Worm (Caenorhabditis elegans) whole organism, late embryonic: ENCODE data around the gene T05C3.6.

Experiments used
- C38D4.7 ChIP-seq: fragments of 200-800 bp; sonication (Bioruptor generic); optimal IDR thresholded peaks from 2 replicates; lab custom pipeline; 2018; ENCODE audit warnings: mild to moderate bottlenecking, missing genetic modification characterization, moderate library complexity, missing compliant biosample characterization
- F13H6.1 ChIP-seq: sonication (generic microtip); optimal IDR thresholded peaks from 2 replicates; lab custom pipeline; 2016; ENCODE audit warnings: missing genetic modification characterization, missing compliant biosample characterization
- K02D7.2 ChIP-seq: sonication (generic microtip); optimal IDR thresholded peaks from 2 replicates; lab custom pipeline; 2017; ENCODE audit warnings: mild to moderate bottlenecking, missing genetic modification characterization, missing compliant biosample characterization
- T23F11.4 ChIP-seq: fragments of 200-800 bp; sonication (Bioruptor generic); optimal IDR thresholded peaks from 2 replicates; lab custom pipeline; 2018; ENCODE audit warnings: mild to moderate bottlenecking, missing genetic modification characterization, missing compliant biosample characterization
- Y22D7AL.16 ChIP-seq: sonication (generic microtip); optimal IDR thresholded peaks from 2 replicates; lab custom pipeline; 2016; ENCODE audit warnings: missing genetic modification characterization, missing compliant biosample characterization
- ahr-1 ChIP-seq: sonication (generic microtip); optimal IDR thresholded peaks from 2 replicates; lab custom pipeline; 2016; ENCODE audit warnings: missing genetic modification characterization, missing compliant biosample characterization
- ceh-14 ChIP-seq: sonication (generic microtip); optimal IDR thresholded peaks from 2 replicates; lab custom pipeline; 2016; ENCODE audit warnings: missing genotype, missing genetic modification characterization, missing compliant biosample characterization
- ceh-24 ChIP-seq: sonication (generic microtip); optimal IDR thresholded peaks from 2 replicates; lab custom pipeline; 2016; ENCODE audit warnings: mild to moderate bottlenecking, missing genetic modification characterization, missing compliant biosample characterization
- ceh-45 ChIP-seq: fragments of 200-800 bp; sonication (Bioruptor generic); IDR thresholded peaks from 2 replicates; pipeline ENCODE4 v1.3.6; 2022; ENCODE audit warnings: missing genetic modification reagents, missing genetic modification characterization, missing compliant biosample characterization
- ceh-48 ChIP-seq: sonication (generic microtip); optimal IDR thresholded peaks from 2 replicates; lab custom pipeline; 2016; ENCODE audit warnings: missing genetic modification characterization, inconsistent platforms, missing compliant biosample characterization
- ceh-6 ChIP-seq: fragments of 200-800 bp; sonication (Bioruptor generic); optimal IDR thresholded peaks from 2 replicates; lab custom pipeline; 2018; ENCODE audit warnings: mild to moderate bottlenecking, missing genetic modification characterization, missing compliant biosample characterization
- ceh-9 ChIP-seq: sonication (generic microtip); optimal IDR thresholded peaks from 2 replicates; lab custom pipeline; 2016; ENCODE audit warnings: mild to moderate bottlenecking, missing genetic modification characterization, inconsistent platforms, missing compliant biosample characterization
- dve-1 ChIP-seq: sonication (generic microtip); optimal IDR thresholded peaks from 2 replicates; lab custom pipeline; 2017; ENCODE audit warnings: antibody characterized with exemption, mild to moderate bottlenecking, missing genetic modification characterization, missing compliant biosample characterization
- elt-2 ChIP-seq: sonication (generic microtip); optimal IDR thresholded peaks from 2 replicates; lab custom pipeline; 2016; ENCODE audit warnings: missing genetic modification reagents, missing genetic modification characterization, missing compliant biosample characterization
- ets-4 ChIP-seq: sonication (generic microtip); optimal IDR thresholded peaks from 2 replicates; lab custom pipeline; 2016; ENCODE audit warnings: missing genetic modification characterization, missing compliant biosample characterization
- eyg-1 ChIP-seq: sonication (generic microtip); optimal IDR thresholded peaks from 2 replicates; lab custom pipeline; 2016; ENCODE audit warnings: missing genotype, missing genetic modification characterization, missing compliant biosample characterization
- fkh-10 ChIP-seq: fragments of 150-350 bp; optimal IDR thresholded peaks from 2 replicates; lab custom pipeline; 2014; ENCODE audit warnings: missing biosample characterization, missing genetic modification reagents, missing genetic modification characterization
- fkh-6 ChIP-seq: sonication (generic microtip); optimal IDR thresholded peaks from 2 replicates; lab custom pipeline; 2016; ENCODE audit warnings: missing genetic modification characterization, missing compliant biosample characterization
- hlh-13 ChIP-seq: fragments of 200-800 bp; sonication (Bioruptor generic); optimal IDR thresholded peaks from 2 replicates; lab custom pipeline; 2018; ENCODE audit warnings: mild to moderate bottlenecking, missing genetic modification characterization, missing compliant biosample characterization
- hlh-15 ChIP-seq: sonication (generic microtip); optimal IDR thresholded peaks from 2 replicates; lab custom pipeline; 2016; ENCODE audit warnings: missing genetic modification characterization, missing compliant biosample characterization
- hlh-30 ChIP-seq: sonication (generic microtip); optimal IDR thresholded peaks from 2 replicates; lab custom pipeline; 2017; ENCODE audit warnings: antibody characterized with exemption, missing genetic modification characterization, missing compliant biosample characterization; ENCODE audit not compliant: insufficient read depth
- hlh-6 ChIP-seq: sonication (generic microtip); optimal IDR thresholded peaks from 2 replicates; lab custom pipeline; 2016; ENCODE audit warnings: missing genotype, missing genetic modification characterization, missing compliant biosample characterization
- hlh-8 ChIP-seq: sonication (generic microtip); optimal IDR thresholded peaks from 2 replicates; lab custom pipeline; 2016; ENCODE audit warnings: missing genotype, missing genetic modification characterization, missing compliant biosample characterization
- lim-6 ChIP-seq: sonication (generic microtip); optimal IDR thresholded peaks from 2 replicates; lab custom pipeline; 2016; ENCODE audit warnings: missing genetic modification characterization, missing compliant biosample characterization
- madf-2 ChIP-seq: sonication (generic microtip); optimal IDR thresholded peaks from 2 replicates; lab custom pipeline; 2017; ENCODE audit warnings: missing genetic modification characterization, missing compliant biosample characterization
- nfya-1 ChIP-seq: sonication (generic microtip); optimal IDR thresholded peaks from 2 replicates; lab custom pipeline; 2017; ENCODE audit warnings: missing genetic modification characterization, mild to moderate bottlenecking, missing compliant biosample characterization, antibody characterized with exemption, moderate library complexity
- nhr-232 ChIP-seq: sonication (generic microtip); optimal IDR thresholded peaks from 2 replicates; lab custom pipeline; 2016; ENCODE audit warnings: missing genetic modification characterization, missing compliant biosample characterization
- pat-9 ChIP-seq: fragments of 200-800 bp; sonication (Bioruptor generic); optimal IDR thresholded peaks from 2 replicates; lab custom pipeline; 2018; ENCODE audit warnings: mild to moderate bottlenecking, missing genetic modification characterization, moderate library complexity, missing compliant biosample characterization
- pha-2 ChIP-seq: sonication (generic microtip); optimal IDR thresholded peaks from 2 replicates; lab custom pipeline; 2017; ENCODE audit warnings: mild to moderate bottlenecking, missing genetic modification characterization, missing compliant biosample characterization
- pros-1 ChIP-seq: fragments of 150-350 bp; optimal IDR thresholded peaks from 2 replicates; lab custom pipeline; 2014; ENCODE audit warnings: missing biosample characterization, missing genetic modification reagents, missing genetic modification characterization
- rnt-1 ChIP-seq: sonication (generic microtip); optimal IDR thresholded peaks from 2 replicates; lab custom pipeline; 2016; ENCODE audit warnings: missing genetic modification characterization, missing compliant biosample characterization
- syd-9 ChIP-seq: sonication (generic microtip); optimal IDR thresholded peaks from 2 replicates; lab custom pipeline; 2016; ENCODE audit warnings: mild to moderate bottlenecking, missing genetic modification characterization, moderate library complexity, missing compliant biosample characterization
- tbx-2 ChIP-seq: sonication (generic microtip); optimal IDR thresholded peaks from 2 replicates; lab custom pipeline; 2016; ENCODE audit warnings: missing genetic modification characterization, missing compliant biosample characterization
- unc-42 ChIP-seq: sonication (generic microtip); optimal IDR thresholded peaks from 2 replicates; lab custom pipeline; 2016; ENCODE audit warnings: missing genotype, missing genetic modification characterization, missing compliant biosample characterization
- unc-55 ChIP-seq: sonication (generic microtip); optimal IDR thresholded peaks from 2 replicates; lab custom pipeline; 2017; ENCODE audit warnings: missing biosample characterization, missing genetic modification reagents, missing genetic modification characterization
- unc-86 ChIP-seq: sonication (generic microtip); optimal IDR thresholded peaks from 2 replicates; lab custom pipeline; 2016; ENCODE audit warnings: missing genetic modification characterization, missing compliant biosample characterization

The T05C3.6 gene

DNA sequence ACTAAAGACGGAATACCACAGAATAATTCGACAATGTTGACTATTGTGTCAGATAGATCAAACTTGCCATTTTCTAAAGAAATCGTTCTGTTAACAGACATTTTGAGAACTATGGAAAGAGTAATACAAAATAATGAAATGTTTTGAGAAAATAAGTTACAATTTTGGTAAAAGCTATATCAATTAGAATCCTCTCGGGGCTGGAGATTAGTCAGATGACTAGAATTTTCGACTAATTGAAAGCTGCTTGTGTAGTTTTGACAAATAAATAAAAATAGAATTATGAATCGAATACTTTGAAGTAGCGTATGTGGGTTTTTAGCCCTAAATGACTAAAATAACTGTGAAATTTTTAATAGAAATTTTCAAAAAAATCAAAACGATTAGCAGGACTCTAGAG lies 5.4 kb upstream of the T05C3.6 start, which contains the start of gene srg-65:
Gene srg-65 (minus strand): TSS at position 101 of the 400 bp plus-strand sequence.
- TF ChIP-seq eyg-1 (tag; lab: Kevin White, UChicago), result no peak
- TF ChIP-seq T23F11.4 (GFP tag; lab: Kevin White, UChicago), result no peak
- TF ChIP-seq rnt-1 (tag; lab: Kevin White, UChicago), result no peak
- TF ChIP-seq hlh-30 (tag; lab: Kevin White, UChicago), result no peak
- no peak for TF ChIP-seq pat-9 (tag; lab: Kevin White, UChicago)
- TF ChIP-seq ceh-48, result no peak
- no peak for TF ChIP-seq hlh-8
- no peak for TF ChIP-seq tbx-2 (tag; lab: Kevin White, UChicago)
- TF ChIP-seq hlh-6 (tag; lab: Kevin White, UChicago), result no peak
- no peak for TF ChIP-seq ceh-9 (tag; lab: Kevin White, UChicago)
- TF ChIP-seq nhr-232 (tag; lab: Kevin White, UChicago), result no peak
- TF ChIP-seq dve-1 (tag; lab: Kevin White, UChicago), result no peak
- no peak for TF ChIP-seq elt-2
- TF ChIP-seq ahr-1 (tag; lab: Kevin White, UChicago), result no peak

DNA sequence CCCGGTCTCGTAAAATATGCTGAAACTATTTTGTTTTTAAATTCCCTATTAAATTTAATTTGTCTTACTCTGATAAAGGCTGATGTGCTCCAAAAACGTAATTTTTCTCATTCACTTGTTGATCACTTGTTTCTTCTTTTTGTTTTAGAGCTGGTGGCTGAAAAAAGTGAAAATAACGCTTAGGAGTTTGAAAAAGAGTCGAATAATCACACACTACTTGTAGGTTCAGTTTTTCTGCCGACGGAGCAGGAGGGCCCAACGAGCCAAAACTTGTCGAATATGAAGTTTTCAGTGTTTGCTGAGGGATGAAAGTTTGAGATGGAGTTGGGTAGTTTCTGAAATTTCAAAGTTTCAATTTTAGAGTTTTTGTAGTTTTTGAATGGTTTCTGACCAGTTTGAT lies 3.1 kb upstream of the T05C3.6 start:
- no peak for TF ChIP-seq hlh-13
- no peak for TF ChIP-seq hlh-15 (tag; lab: Kevin White, UChicago)
- no peak for TF ChIP-seq pros-1
- TF ChIP-seq rnt-1 (tag; lab: Kevin White, UChicago), result no peak
- TF ChIP-seq madf-2 (tag; lab: Kevin White, UChicago), result no peak
- no peak for TF ChIP-seq ahr-1 (tag; lab: Kevin White, UChicago)
- no peak for TF ChIP-seq nfya-1 (tag; lab: Kevin White, UChicago)
- TF ChIP-seq ceh-14 (tag; lab: Kevin White, UChicago), result no peak
- TF ChIP-seq unc-55 (GFP tag; lab: Kevin White, UChicago), result no peak
- TF ChIP-seq ceh-6 (GFP tag; lab: Kevin White, UChicago), result no peak

- no peak for TF ChIP-seq ceh-9 (tag; lab: Kevin White, UChicago)
- no peak for TF ChIP-seq K02D7.2 (tag; lab: Kevin White, UChicago)
- TF ChIP-seq ceh-45 (GFP tag; lab: Robert Waterston, UW), result no peak
- no peak for TF ChIP-seq lim-6 (tag; lab: Kevin White, UChicago)
- TF ChIP-seq unc-55 (GFP tag; lab: Kevin White, UChicago), result no peak
- no peak for TF ChIP-seq hlh-13
- TF ChIP-seq ceh-24 (tag; lab: Kevin White, UChicago), result no peak
- TF ChIP-seq C38D4.7 (GFP tag; lab: Kevin White, UChicago), result no peak
- no peak for TF ChIP-seq fkh-6 (tag; lab: Kevin White, UChicago)
- TF ChIP-seq pha-2, result no peak
- TF ChIP-seq F13H6.1 (tag; lab: Kevin White, UChicago), result no peak
These were observed 1.5 kb upstream of the T05C3.6 start, which contains the start of gene grl-18 for ce11 chrV:5488766-5489165. TSS of gene grl-18 (minus strand) at chrV:5488866.

DNA sequence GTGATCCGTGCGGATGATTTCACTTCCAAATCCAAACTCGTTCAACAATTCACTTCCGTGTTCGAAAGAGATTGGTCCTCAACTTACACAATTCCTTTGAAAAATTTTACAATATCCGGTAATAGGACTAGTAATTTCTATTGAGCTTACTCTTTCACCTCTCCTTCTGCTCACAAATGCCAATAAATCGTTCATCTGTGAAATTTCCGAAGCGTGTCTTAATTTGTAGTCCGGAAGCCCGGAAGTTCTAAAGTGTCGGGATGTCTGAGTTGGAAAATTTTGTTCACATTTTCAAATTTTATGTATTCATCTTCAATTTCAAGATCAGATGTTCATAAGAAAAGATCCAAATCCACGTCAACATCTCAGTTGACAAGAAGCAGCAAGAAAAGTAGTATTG lies 3.2 kb downstream of the T05C3.6 start, which contains the start of gene T05C3.2:
Gene T05C3.2 (plus strand): TSS at position 301 of the 400 bp plus-strand sequence.
- TF ChIP-seq Y22D7AL.16 (tag; lab: Kevin White, UChicago) (no peak), ets-4 (tag; lab: Kevin White, UChicago) (no peak), madf-2 (tag; lab: Kevin White, UChicago) (no peak), fkh-10 (no peak), unc-86 (tag; lab: Kevin White, UChicago) (no peak), dve-1 (tag; lab: Kevin White, UChicago) (no peak), ceh-6 (GFP tag; lab: Kevin White, UChicago) (no peak), syd-9 (no peak), unc-42 (tag; lab: Kevin White, UChicago) (no peak), nhr-232 (tag; lab: Kevin White, UChicago) (no peak), T23F11.4 (GFP tag; lab: Kevin White, UChicago) (no peak)
